Worm (Caenorhabditis elegans) whole organism, L4 larva: ENCODE results near the gene rla-2.

Experiments
- D1046.2 ChIP-seq: fragments of 200-800 bp; sonication (Bioruptor generic); IDR thresholded peaks from 2 replicates; pipeline ENCODE4 v1.3.6; 2022; ENCODE audit warnings: missing genetic modification characterization, missing compliant biosample characterization
- F37D6.2 ChIP-seq: sonication (generic microtip); optimal IDR thresholded peaks from 2 replicates; lab custom pipeline; 2016; ENCODE audit warnings: mild to moderate bottlenecking, missing genetic modification characterization, missing compliant biosample characterization
- F49E8.2 ChIP-seq: sonication (generic microtip); optimal IDR thresholded peaks from 2 replicates; lab custom pipeline; 2016; ENCODE audit warnings: missing compliant biosample characterization, mild to moderate bottlenecking, missing genetic modification characterization, borderline replicate concordance
- Y105C5A.15 ChIP-seq: fragments of 200-800 bp; sonication (Bioruptor generic); IDR thresholded peaks from 2 replicates; pipeline ENCODE4 v1.3.6; 2022; ENCODE audit warnings: missing genetic modification characterization, missing compliant biosample characterization
- Y48G9A.11 ChIP-seq: fragments of 200-800 bp; sonication (Bioruptor generic); IDR thresholded peaks from 2 replicates; pipeline ENCODE4 v1.3.6; 2022; ENCODE audit warnings: missing genetic modification reagents, missing genetic modification characterization, missing compliant biosample characterization
- ZK337.2 ChIP-seq: fragments of 200-800 bp; sonication (Bioruptor generic); IDR thresholded peaks from 2 replicates; pipeline ENCODE4 v1.3.6; 2022; ENCODE audit warnings: missing genetic modification reagents, missing genetic modification characterization, missing compliant biosample characterization
- arid-1 ChIP-seq: fragments of 200-800 bp; sonication (Bioruptor generic); conservative IDR thresholded peaks from 2 replicates; pipeline ENCODE4 v1.3.6; 2022; ENCODE audit warnings: missing genetic modification reagents, missing genetic modification characterization, missing compliant biosample characterization
- ceh-28 ChIP-seq: fragments of 150-350 bp; optimal IDR thresholded peaks from 2 replicates; lab custom pipeline; 2014; ENCODE audit warnings: missing biosample characterization, missing genetic modification reagents, missing genetic modification characterization
- ceh-44 ChIP-seq: fragments of 200-800 bp; sonication (Bioruptor generic); IDR thresholded peaks from 2 replicates; pipeline ENCODE4 v1.3.6; 2022; ENCODE audit warnings: missing genetic modification reagents, missing genetic modification characterization, missing compliant biosample characterization
- cey-2 ChIP-seq: sonication (generic microtip); optimal IDR thresholded peaks from 3 replicates; lab custom pipeline; 2017; ENCODE audit warnings: missing genetic modification characterization, mild to moderate bottlenecking, missing compliant biosample characterization, antibody characterized with exemption, borderline replicate concordance; ENCODE audit not compliant: insufficient read depth
- ctbp-1 ChIP-seq: fragments of 200-800 bp; sonication (Bioruptor generic); IDR thresholded peaks from 2 replicates; pipeline ENCODE4 v1.3.6; 2022; ENCODE audit warnings: missing genetic modification reagents, missing genetic modification characterization, missing compliant biosample characterization
- daf-16 ChIP-seq, 3 experiments: sonication (generic microtip); optimal IDR thresholded peaks; 2 replicates each; lab custom pipeline; 2016 to 2017; ENCODE audit warnings: missing genetic modification characterization in 3 of 3, missing genetic modification reagents in 3 of 3, mild to moderate bottlenecking in 2 of 3, missing compliant biosample characterization in 2 of 3, missing biosample characterization in 1 of 3, moderate library complexity in 1 of 3
- daf-19 ChIP-seq: fragments of 200-800 bp; sonication (Bioruptor generic); conservative IDR thresholded peaks from 2 replicates; pipeline ENCODE4 v1.3.6; 2022; ENCODE audit warnings: missing genetic modification characterization, missing compliant biosample characterization
- daf-8 ChIP-seq: fragments of 200-800 bp; sonication (Bioruptor generic); IDR thresholded peaks from 2 replicates; pipeline ENCODE4 v1.3.6; 2022; ENCODE audit warnings: missing genetic modification characterization, missing compliant biosample characterization
- dmd-6 ChIP-seq: fragments of 200-800 bp; sonication (Bioruptor generic); IDR thresholded peaks from 2 replicates; pipeline ENCODE4 v1.3.6; 2022; ENCODE audit warnings: missing genetic modification reagents, missing genetic modification characterization, missing compliant biosample characterization
- dmd-8 ChIP-seq: fragments of 200-800 bp; sonication (Bioruptor generic); IDR thresholded peaks from 2 replicates; pipeline ENCODE4 v1.3.6; 2022; ENCODE audit warnings: missing genetic modification characterization, missing compliant biosample characterization
- dmd-9 ChIP-seq: fragments of 200-800 bp; sonication (Bioruptor generic); IDR thresholded peaks from 2 replicates; pipeline ENCODE4 v1.3.6; 2022; ENCODE audit warnings: missing genetic modification reagents, missing genetic modification characterization, missing compliant biosample characterization
- dpl-1 ChIP-seq: fragments of 150-350 bp; optimal IDR thresholded peaks from 2 replicates; lab custom pipeline; 2014; ENCODE audit warnings: missing biosample characterization, missing genetic modification reagents, missing genetic modification characterization
- duxl-1 ChIP-seq: sonication (generic microtip); optimal IDR thresholded peaks from 2 replicates; lab custom pipeline; 2016; ENCODE audit warnings: mild to moderate bottlenecking, missing genetic modification characterization, moderate library complexity, missing compliant biosample characterization; ENCODE audit not compliant: poor library complexity
- fos-1 ChIP-seq: fragments of 150-350 bp; optimal IDR thresholded peaks from 2 replicates; lab custom pipeline; 2014; ENCODE audit warnings: missing biosample characterization, missing genetic modification characterization
- hif-1 ChIP-seq, 2 experiments: sonication (generic microtip); optimal IDR thresholded peaks; 2 replicates each; lab custom pipeline; 2016 to 2017; ENCODE audit warnings: missing compliant biosample characterization in 2 of 2, missing genetic modification characterization in 2 of 2, missing genetic modification reagents in 2 of 2, missing genotype in 2 of 2, mild to moderate bottlenecking in 1 of 2
- hlh-11 ChIP-seq: fragments of 200-800 bp; sonication (Bioruptor generic); optimal IDR thresholded peaks from 2 replicates; lab custom pipeline; 2018; ENCODE audit warnings: mild to moderate bottlenecking, missing genetic modification characterization, missing compliant biosample characterization
- hlh-30 ChIP-seq: sonication (generic microtip); optimal IDR thresholded peaks from 2 replicates; lab custom pipeline; 2017; ENCODE audit warnings: antibody characterized with exemption, mild to moderate bottlenecking, missing genetic modification characterization, missing compliant biosample characterization; ENCODE audit not compliant: insufficient read depth
- lim-7 ChIP-seq: fragments of 200-800 bp; sonication (Bioruptor generic); IDR thresholded peaks from 2 replicates; pipeline ENCODE4 v1.3.6; 2022; ENCODE audit warnings: missing genetic modification characterization, missing compliant biosample characterization
- lin-1 ChIP-seq: fragments of 200-800 bp; sonication (Bioruptor generic); IDR thresholded peaks from 2 replicates; pipeline ENCODE4 v1.3.6; 2022; ENCODE audit warnings: missing genetic modification reagents, missing genetic modification characterization, missing compliant biosample characterization
- lin-15B ChIP-seq: fragments of 150-350 bp; sonication (generic microtip); optimal IDR thresholded peaks from 3 replicates; lab custom pipeline; 2014; ENCODE audit warnings: missing biosample characterization, missing genetic modification characterization
- lsy-2 ChIP-seq, 2 experiments: fragments of 150-350 bp in 1 of 2; sonication (generic microtip) in 1 of 2; optimal IDR thresholded peaks; 2 replicates each; lab custom pipeline; 2014 to 2017; ENCODE audit warnings: missing biosample characterization in 2 of 2, missing genetic modification characterization in 2 of 2
- madf-5 ChIP-seq, 2 experiments: fragments of 200-800 bp; sonication (Bioruptor generic); IDR thresholded peaks; 2 replicates each; pipeline ENCODE4 v1.3.6; 2022; ENCODE audit warnings: missing compliant biosample characterization in 2 of 2, missing genetic modification characterization in 2 of 2
- mes-2 ChIP-seq: sonication (generic microtip); optimal IDR thresholded peaks from 2 replicates; lab custom pipeline; 2016; ENCODE audit warnings: missing genotype, mild to moderate bottlenecking, missing genetic modification characterization, missing compliant biosample characterization; ENCODE audit not compliant: poor library complexity, severe bottlenecking
- mxl-2 ChIP-seq: fragments of 200-800 bp; sonication (Bioruptor generic); conservative IDR thresholded peaks from 2 replicates; pipeline ENCODE4 v1.3.6; 2022; ENCODE audit warnings: missing genetic modification reagents, missing genetic modification characterization, missing compliant biosample characterization
- nhr-11 ChIP-seq: fragments of 150-350 bp; optimal IDR thresholded peaks from 2 replicates; lab custom pipeline; 2014; ENCODE audit warnings: missing biosample characterization, missing genetic modification characterization
- nhr-28 ChIP-seq: fragments of 150-350 bp; optimal IDR thresholded peaks from 2 replicates; lab custom pipeline; 2014; ENCODE audit warnings: missing biosample characterization, missing genetic modification characterization
- nhr-42 ChIP-seq: fragments of 200-800 bp; sonication (Bioruptor generic); IDR thresholded peaks from 2 replicates; pipeline ENCODE4 v1.3.6; 2022; ENCODE audit warnings: missing genetic modification characterization, missing compliant biosample characterization
- nhr-48 ChIP-seq: sonication (generic microtip); optimal IDR thresholded peaks from 2 replicates; lab custom pipeline; 2016; ENCODE audit warnings: mild to moderate bottlenecking, missing genetic modification characterization, missing compliant biosample characterization
- nhr-6 ChIP-seq: fragments of 150-350 bp; optimal IDR thresholded peaks from 2 replicates; lab custom pipeline; 2014; ENCODE audit warnings: missing biosample characterization, missing genetic modification characterization
- pha-4 ChIP-seq, 2 experiments: fragments of 150-350 bp in 1 of 2; fragments of 200-800 bp in 1 of 2; sonication (Bioruptor generic) in 1 of 2; IDR thresholded peaks in 1 of 2; optimal IDR thresholded peaks in 1 of 2; 2 replicates each; pipeline versions ENCODE4 v1.3.6 to Lab custom; 2014 to 2022; ENCODE audit warnings: missing genetic modification characterization in 2 of 2, missing genetic modification reagents in 2 of 2, missing biosample characterization in 1 of 2, missing compliant biosample characterization in 1 of 2
- pqm-1 ChIP-seq: sonication (generic microtip); optimal IDR thresholded peaks from 2 replicates; lab custom pipeline; 2017; ENCODE audit warnings: missing biosample characterization, missing genetic modification characterization
- skn-1 ChIP-seq: fragments of 150-350 bp; optimal IDR thresholded peaks from 2 replicates; lab custom pipeline; 2014; ENCODE audit warnings: missing biosample characterization, missing genetic modification characterization
- snpc-1.2 ChIP-seq: fragments of 200-800 bp; sonication (Bioruptor generic); IDR thresholded peaks from 2 replicates; pipeline ENCODE4 v1.3.6; 2022; ENCODE audit warnings: missing genetic modification reagents, missing genetic modification characterization, missing compliant biosample characterization
- spr-1 ChIP-seq: sonication (generic microtip); optimal IDR thresholded peaks from 2 replicates; lab custom pipeline; 2016; ENCODE audit warnings: mild to moderate bottlenecking, missing genetic modification characterization, missing compliant biosample characterization
- tag-97 ChIP-seq: fragments of 200-800 bp; sonication (Bioruptor generic); IDR thresholded peaks from 2 replicates; pipeline ENCODE4 v1.3.6; 2022; ENCODE audit warnings: missing genetic modification characterization, missing compliant biosample characterization
- tra-1 ChIP-seq: fragments of 200-800 bp; sonication (Bioruptor generic); IDR thresholded peaks from 2 replicates; pipeline ENCODE4 v1.3.6; 2022; ENCODE audit warnings: missing genetic modification reagents, missing genetic modification characterization, missing compliant biosample characterization
- unc-130 ChIP-seq: sonication (generic microtip); optimal IDR thresholded peaks from 2 replicates; lab custom pipeline; 2016; ENCODE audit warnings: missing genetic modification reagents, missing genetic modification characterization, missing compliant biosample characterization
- unc-62 ChIP-seq, 3 experiments: fragments of 150-350 bp in 1 of 3; sonication (generic microtip); optimal IDR thresholded peaks in 2 of 3; peaks in 1 of 3; 1 replicate in 1 of 3; 2 replicates in 2 of 3; lab custom pipeline; 2014 to 2017; ENCODE audit warnings: missing biosample characterization in 3 of 3, missing genetic modification characterization in 3 of 3, missing genetic modification reagents in 3 of 3, missing genotype in 1 of 3
- zag-1 ChIP-seq: fragments of 150-350 bp; optimal IDR thresholded peaks from 2 replicates; lab custom pipeline; 2014; ENCODE audit warnings: missing biosample characterization, missing genetic modification characterization
- ztf-7 ChIP-seq: fragments of 150-350 bp; optimal IDR thresholded peaks from 2 replicates; lab custom pipeline; 2014; ENCODE audit warnings: missing biosample characterization, missing genetic modification characterization

rla-2 gene

ce11 chrIV:13327064-13327463 is 43.0 kb downstream of the rla-2 start (continued):
- no peak for TF ChIP-seq nhr-42 (GFP tag; lab: Robert Waterston, UW)
- TF ChIP-seq tra-1 (GFP tag; lab: Robert Waterston, UW): peak; percentile 72; the same call in 1 of the 2 replicates
- no peak for TF ChIP-seq madf-5 (GFP tag; IDR thresholded peaks at IDR 0.05; lab: Robert Waterston, UW)
- no peak for TF ChIP-seq ctbp-1 (GFP tag; lab: Robert Waterston, UW)
- no peak for TF ChIP-seq skn-1 (tag; lab: Kevin White, UChicago)
- no peak for TF ChIP-seq spr-1 (tag; lab: Kevin White, UChicago)
- TF ChIP-seq ceh-28 (tag; lab: Kevin White, UChicago): no peak
- no peak for TF ChIP-seq tag-97
- no peak for TF ChIP-seq snpc-1.2
- no peak for TF ChIP-seq daf-16 (GFP tag; optimal IDR thresholded peaks at IDR 0.05; lab: Kevin White, UChicago)
- TF ChIP-seq daf-16 (tag; optimal IDR thresholded peaks at IDR 0.05; lab: Kevin White, UChicago): peak; percentile 72
- no peak for TF ChIP-seq cey-2
- peak in 1 of 2 experiments; percentile 39 for TF ChIP-seq lsy-2 (tag; optimal IDR thresholded peaks at IDR 0.05; lab: Kevin White, UChicago)
- TF ChIP-seq lin-1: peak; percentile 60; the same call in 1 of the 2 replicates
- no peak for TF ChIP-seq Y105C5A.15
- no peak for TF ChIP-seq mes-2 (tag; lab: Kevin White, UChicago)
- TF ChIP-seq nhr-48 (tag; lab: Kevin White, UChicago): peak; percentile 67
- peak; percentile 97 for TF ChIP-seq dmd-6 (GFP tag; lab: Robert Waterston, UW)
- no peak for TF ChIP-seq hif-1 (tag; optimal IDR thresholded peaks at IDR 0.05; lab: Kevin White, UChicago)
- no peak for TF ChIP-seq duxl-1 (tag; lab: Kevin White, UChicago)
- no peak for TF ChIP-seq D1046.2 (GFP tag; lab: Robert Waterston, UW)
- peak; percentile 26 for TF ChIP-seq hlh-30
- no peak for TF ChIP-seq dmd-9 (GFP tag; lab: Robert Waterston, UW)
- peak; percentile 61 for TF ChIP-seq hlh-11

- TF ChIP-seq mes-2 (tag; lab: Kevin White, UChicago) (no peak), zag-1 (tag; lab: Kevin White, UChicago) (no peak), arid-1 (GFP tag; lab: Robert Waterston, UW) (no peak), nhr-6 (no peak), lim-7 (GFP tag; lab: Robert Waterston, UW) (0 out of 2 replicates have a peak, but pooled peaks have one; percentile 2), F49E8.2 (tag; lab: Kevin White, UChicago) (no peak), unc-130 (no peak), ztf-7 (tag; lab: Kevin White, UChicago) (no peak), nhr-28 (tag; lab: Kevin White, UChicago) (no peak), unc-62 (GFP tag; optimal IDR thresholded peaks at IDR 0.05 in 1 of 2; lab: Kevin White, UChicago) (peak in 1 of 2 experiments; percentile 92), unc-62 (tag; optimal IDR thresholded peaks at IDR 0.05; lab: Kevin White, UChicago) (no peak), hlh-11 (no peak), nhr-42 (GFP tag; lab: Robert Waterston, UW) (no peak)
Measured at ce11 chrIV:13323823-13324359, 46.2 kb downstream of the rla-2 start, which contains the start of gene fat-2. Gene fat-2, plus strand, starts transcription at chrIV:13323873.

DNA sequence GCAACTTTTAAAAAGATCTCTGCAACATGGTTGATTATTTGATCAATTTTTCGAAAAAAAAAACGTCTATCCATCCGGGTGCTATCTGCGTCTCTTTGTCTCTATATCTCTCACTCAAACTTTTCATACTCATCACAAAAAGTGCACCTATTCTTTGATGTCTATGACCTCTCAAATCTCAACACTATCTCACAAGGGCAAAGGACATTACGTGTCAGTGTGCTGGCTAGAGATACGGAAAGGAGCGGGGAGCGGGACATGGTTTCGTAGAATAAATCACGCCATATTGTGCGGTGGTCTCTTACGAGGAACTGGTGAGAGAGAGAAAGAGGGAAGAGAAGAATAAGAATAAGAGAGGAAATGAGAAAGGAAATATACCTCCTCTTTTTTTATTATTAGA is 47.7 kb downstream of the rla-2 start:
- TF ChIP-seq pqm-1 (tag; lab: Kevin White, UChicago) (peak; percentile 22), ceh-44 (GFP tag; lab: Robert Waterston, UW) (no peak), fos-1 (tag; lab: Kevin White, UChicago) (no peak), lin-15B (tag; lab: Kevin White, UChicago) (no peak), Y48G9A.11 (no peak), dpl-1 (GFP tag; lab: Kevin White, UChicago) (peak; percentile 36), mxl-2 (GFP tag; lab: Robert Waterston, UW) (no peak), zag-1 (tag; lab: Kevin White, UChicago) (no peak), daf-8 (GFP tag; lab: Robert Waterston, UW) (no peak), F37D6.2 (no peak), pha-4 (GFP tag; IDR thresholded peaks at IDR 0.05; lab: Robert Waterston, UW) (0 out of 2 replicates have a peak, but pooled peaks have one; percentile 35), pha-4 (tag; optimal IDR thresholded peaks at IDR 0.05; lab: Kevin White, UChicago) (no peak), nhr-11 (peak; percentile 86), ZK337.2 (GFP tag; lab: Robert Waterston, UW) (no peak), F49E8.2 (tag; lab: Kevin White, UChicago) (no peak), ztf-7 (tag; lab: Kevin White, UChicago) (peak; percentile 82), dmd-8 (GFP tag; lab: Robert Waterston, UW) (no peak), daf-19 (GFP tag; lab: Robert Waterston, UW) (no peak)
